Fruit fly (Drosophila melanogaster) whole organism, embryonic: Measurements from ENCODE around the gene CG9855.
A peak's percentile ranks its signal among the peaks of the same experiment; 100 is the strongest.

Experiments
- Adf1 ChIP-seq: fragments of 200-800 bp; sonication (Bioruptor generic); IDR thresholded peaks from 2 replicates; pipeline ENCODE4 v1.3.6; 2022; ENCODE audit warnings: missing biosample characterization, missing genetic modification characterization
- Awh ChIP-seq: fragments of 200-800 bp; sonication (Bioruptor generic); IDR thresholded peaks from 2 replicates; pipeline ENCODE4, ENCODE4 v1.3.6; 2022; ENCODE audit warnings: missing biosample characterization, missing genetic modification characterization
- Bgb ChIP-seq: fragments of 200-800 bp; sonication (Bioruptor generic); IDR thresholded peaks from 2 replicates; pipeline ENCODE4 v1.3.6; 2022; ENCODE audit warnings: missing biosample characterization, missing genetic modification characterization; ENCODE audit not compliant: partially characterized antibody
- CG10366 ChIP-seq: fragments of 200-800 bp; sonication (Bioruptor generic); IDR thresholded peaks from 2 replicates; pipeline ENCODE4 v1.3.6; 2022; ENCODE audit warnings: missing biosample characterization, missing genetic modification characterization
- CG10959 ChIP-seq: fragments of 200-800 bp; sonication (Bioruptor generic); IDR thresholded peaks from 2 replicates; pipeline ENCODE4 v1.3.6; 2022; ENCODE audit warnings: missing biosample characterization, missing genetic modification characterization
- CG12744 ChIP-seq: fragments of 200-800 bp; sonication (Bioruptor generic); optimal IDR thresholded peaks from 2 replicates; lab custom pipeline; 2016; ENCODE audit warnings: missing biosample characterization, missing genetic modification characterization
- CG12942 ChIP-seq: fragments of 200-800 bp; sonication (Bioruptor generic); optimal IDR thresholded peaks from 3 replicates; lab custom pipeline; 2016; ENCODE audit warnings: missing biosample characterization, missing genetic modification characterization
- CG13296 ChIP-seq: fragments of 200-800 bp; sonication (Bioruptor generic); optimal IDR thresholded peaks from 3 replicates; lab custom pipeline; 2018; ENCODE audit warnings: missing biosample characterization, mild to moderate bottlenecking, missing genetic modification characterization
- CG13424 ChIP-seq: fragments of 200-800 bp; sonication (Bioruptor generic); optimal IDR thresholded peaks from 2 replicates; lab custom pipeline; 2019; ENCODE audit warnings: missing biosample characterization, mild to moderate bottlenecking, missing genetic modification characterization, moderate library complexity
- CG14050 ChIP-seq: fragments of 200-800 bp; sonication (Bioruptor generic); IDR thresholded peaks from 3 replicates; pipeline ENCODE4 v1.3.6; 2022; ENCODE audit warnings: missing biosample characterization, missing genetic modification characterization
- CG14710 ChIP-seq: fragments of 200-800 bp; sonication (Bioruptor generic); optimal IDR thresholded peaks from 3 replicates; lab custom pipeline; 2019; ENCODE audit warnings: missing biosample characterization, mild to moderate bottlenecking, missing genetic modification characterization, moderate library complexity
- CG14965 ChIP-seq: fragments of 200-800 bp; sonication (Bioruptor generic); optimal IDR thresholded peaks from 2 replicates; lab custom pipeline; 2016; ENCODE audit warnings: missing biosample characterization, missing genetic modification characterization, borderline replicate concordance
- CG15514 ChIP-seq: fragments of 200-800 bp; sonication (Bioruptor generic); optimal IDR thresholded peaks from 3 replicates; lab custom pipeline; 2017; ENCODE audit warnings: missing biosample characterization, missing genetic modification characterization, mild to moderate bottlenecking, moderate library complexity, missing genetic modification reagents
- CG17359 ChIP-seq: fragments of 200-800 bp; sonication (Bioruptor generic); optimal IDR thresholded peaks from 3 replicates; lab custom pipeline; 2018; ENCODE audit warnings: missing biosample characterization, mild to moderate bottlenecking, missing genetic modification characterization, moderate library complexity
- CG17361 ChIP-seq: fragments of 200-800 bp; sonication (Bioruptor generic); IDR thresholded peaks from 3 replicates; pipeline ENCODE4 v1.3.6; 2022; ENCODE audit warnings: missing biosample characterization, missing genetic modification characterization
- CG3847 ChIP-seq: fragments of 200-800 bp; sonication (Bioruptor generic); IDR thresholded peaks from 2 replicates; pipeline ENCODE4 v1.3.6; 2022; ENCODE audit warnings: missing biosample characterization, missing genetic modification characterization
- CG42726 ChIP-seq: fragments of 200-800 bp; sonication (Bioruptor generic); IDR thresholded peaks from 2 replicates; pipeline ENCODE4 v1.3.6; 2022; ENCODE audit warnings: missing biosample characterization, missing genetic modification characterization; ENCODE audit not compliant: partially characterized antibody
- CG4282 ChIP-seq: fragments of 200-800 bp; sonication (Bioruptor generic); optimal IDR thresholded peaks from 2 replicates; lab custom pipeline; 2016; ENCODE audit warnings: missing biosample characterization, missing genetic modification characterization
- CG43689 ChIP-seq: fragments of 200-800 bp; sonication (Bioruptor generic); IDR thresholded peaks from 2 replicates; pipeline ENCODE4 v1.3.6; 2022; ENCODE audit warnings: missing biosample characterization, missing genetic modification characterization
- CG6683 ChIP-seq: fragments of 200-800 bp; sonication (Bioruptor generic); optimal IDR thresholded peaks from 2 replicates; lab custom pipeline; 2017; ENCODE audit warnings: missing biosample characterization, mild to moderate bottlenecking, missing genetic modification characterization, missing genetic modification reagents
- CG6791 ChIP-seq: fragments of 200-800 bp; sonication (Bioruptor generic); IDR thresholded peaks from 3 replicates; pipeline ENCODE4 v1.3.6; 2022; ENCODE audit warnings: missing biosample characterization, missing genetic modification characterization; ENCODE audit not compliant: partially characterized antibody
- CG8089 ChIP-seq: fragments of 200-800 bp; sonication (Bioruptor generic); optimal IDR thresholded peaks from 3 replicates; lab custom pipeline; 2016; ENCODE audit warnings: missing biosample characterization, missing genetic modification characterization
- CG8478 ChIP-seq: fragments of >200 bp; optimal IDR thresholded peaks from 2 replicates; lab custom pipeline; 2018
- CG8924 ChIP-seq: fragments of 200-800 bp; optimal IDR thresholded peaks from 3 replicates; lab custom pipeline; 2019; ENCODE audit warnings: missing biosample characterization, mild to moderate bottlenecking, missing genetic modification characterization, moderate library complexity
- CG9797 ChIP-seq: fragments of 200-800 bp; sonication (Bioruptor generic); optimal IDR thresholded peaks from 3 replicates; lab custom pipeline; 2018; ENCODE audit warnings: missing biosample characterization, mild to moderate bottlenecking, missing genetic modification characterization
- D ChIP-seq, 2 experiments: fragments of 200-800 bp in 1 of 2; fragments of >200 bp in 1 of 2; sonication (Bioruptor generic) in 1 of 2; optimal IDR thresholded peaks; 2 replicates in 1 of 2; 3 replicates in 1 of 2; lab custom pipeline; 2017; ENCODE audit warnings: mild to moderate bottlenecking in 1 of 2, missing biosample characterization in 1 of 2, missing genetic modification characterization in 1 of 2, missing genetic modification reagents in 1 of 2
- D19A ChIP-seq: fragments of 200-800 bp; optimal IDR thresholded peaks from 3 replicates; lab custom pipeline; 2019; ENCODE audit warnings: missing biosample characterization, mild to moderate bottlenecking, missing genetic modification characterization, moderate library complexity
- Drgx ChIP-seq: fragments of 200-800 bp; sonication (Bioruptor generic); IDR thresholded peaks from 2 replicates; pipeline ENCODE4 v1.3.6; 2022; ENCODE audit warnings: missing biosample characterization, missing genetic modification characterization
- E2f2 ChIP-seq: fragments of 200-800 bp; sonication (Bioruptor generic); IDR thresholded peaks from 2 replicates; pipeline ENCODE4 v1.3.6; 2022; ENCODE audit warnings: missing biosample characterization, missing genetic modification characterization
- ERR ChIP-seq: fragments of 200-800 bp; sonication (Bioruptor generic); optimal IDR thresholded peaks from 2 replicates; lab custom pipeline; 2016; ENCODE audit warnings: missing biosample characterization, missing genetic modification characterization
- Eip74EF ChIP-seq, 2 experiments: fragments of 200-800 bp in 1 of 2; fragments of >200 bp in 1 of 2; sonication (Bioruptor generic) in 1 of 2; optimal IDR thresholded peaks; 2 replicates each; lab custom pipeline; 2017 to 2019; ENCODE audit warnings: missing biosample characterization in 2 of 2, missing genetic modification characterization in 2 of 2, mild to moderate bottlenecking in 1 of 2, moderate library complexity in 1 of 2
- Hand ChIP-seq: fragments of 200-800 bp; sonication (Bioruptor generic); optimal IDR thresholded peaks from 2 replicates; lab custom pipeline; 2017; ENCODE audit warnings: mild to moderate bottlenecking, missing biosample characterization, missing genetic modification reagents, missing genetic modification characterization
- Lhr ChIP-seq: fragments of 200-800 bp; sonication (Bioruptor generic); optimal IDR thresholded peaks from 3 replicates; lab custom pipeline; 2017; ENCODE audit warnings: mild to moderate bottlenecking, missing biosample characterization, missing genetic modification reagents, missing genetic modification characterization
- Lim3 ChIP-seq: fragments of 200-800 bp; sonication (Bioruptor generic); IDR thresholded peaks from 2 replicates; pipeline ENCODE4 v1.3.6; 2022; ENCODE audit warnings: missing biosample characterization, missing genetic modification characterization
- Mes4 ChIP-seq: fragments of 200-800 bp; sonication (Bioruptor generic); optimal IDR thresholded peaks from 2 replicates; lab custom pipeline; 2016; ENCODE audit warnings: missing biosample characterization, missing genetic modification characterization
- Nf-YC ChIP-seq: fragments of 200-800 bp; optimal IDR thresholded peaks from 3 replicates; lab custom pipeline; 2019; ENCODE audit warnings: missing biosample characterization, mild to moderate bottlenecking, missing genetic modification characterization, moderate library complexity
- Tbp ChIP-seq: fragments of >200 bp; optimal IDR thresholded peaks from 2 replicates; lab custom pipeline; 2018; ENCODE audit warnings: missing biosample characterization, missing genetic modification characterization
- ap ChIP-seq: fragments of 200-800 bp; sonication (Bioruptor generic); IDR thresholded peaks from 2 replicates; pipeline ENCODE4 v1.3.6; 2022; ENCODE audit warnings: missing biosample characterization, missing genetic modification characterization
- ara ChIP-seq: fragments of 200-800 bp; sonication (Bioruptor generic); IDR thresholded peaks from 2 replicates; pipeline ENCODE4 v1.3.6; 2022; ENCODE audit warnings: missing biosample characterization, missing genetic modification characterization
- bsh ChIP-seq, 2 experiments: fragments of 200-800 bp; sonication (Bioruptor generic); optimal IDR thresholded peaks; 2 replicates each; lab custom pipeline; 2017 to 2018; ENCODE audit warnings: mild to moderate bottlenecking in 2 of 2, missing biosample characterization in 2 of 2, missing genetic modification characterization in 2 of 2, moderate library complexity in 1 of 2
- dan ChIP-seq: fragments of 200-800 bp; sonication (Bioruptor generic); IDR thresholded peaks from 2 replicates; pipeline ENCODE4 v1.3.6; 2022; ENCODE audit warnings: missing biosample characterization, missing genetic modification characterization
- gem ChIP-seq: fragments of 200-800 bp; sonication (Bioruptor generic); optimal IDR thresholded peaks from 2 replicates; lab custom pipeline; 2019; ENCODE audit warnings: missing biosample characterization, mild to moderate bottlenecking, missing genetic modification characterization, moderate library complexity
- ind ChIP-seq: fragments of 200-800 bp; sonication (Bioruptor generic); optimal IDR thresholded peaks from 3 replicates; lab custom pipeline; 2016; ENCODE audit warnings: missing biosample characterization, missing genetic modification characterization
- kay ChIP-seq: fragments of 200-800 bp; sonication (Bioruptor generic); optimal IDR thresholded peaks from 2 replicates; lab custom pipeline; 2016; ENCODE audit warnings: missing biosample characterization, missing genetic modification characterization
- lbe ChIP-seq: fragments of 200-800 bp; sonication (Bioruptor generic); optimal IDR thresholded peaks from 2 replicates; lab custom pipeline; 2016; ENCODE audit warnings: missing biosample characterization, mild to moderate bottlenecking, missing genetic modification characterization
- lilli ChIP-seq: fragments of 200-800 bp; sonication (Bioruptor generic); optimal IDR thresholded peaks from 3 replicates; lab custom pipeline; 2016; ENCODE audit warnings: missing biosample characterization, missing genetic modification characterization
- psq ChIP-seq: fragments of 200-800 bp; sonication (Bioruptor generic); optimal IDR thresholded peaks from 2 replicates; lab custom pipeline; 2017; ENCODE audit warnings: missing biosample characterization, missing genetic modification characterization
- sens-2 ChIP-seq: fragments of 200-800 bp; sonication (Bioruptor generic); IDR thresholded peaks from 2 replicates; pipeline ENCODE4 v1.3.6; 2022; ENCODE audit warnings: missing biosample characterization, missing genetic modification characterization
- sima ChIP-seq: fragments of 200-800 bp; sonication (Bioruptor generic); optimal IDR thresholded peaks from 2 replicates; lab custom pipeline; 2016; ENCODE audit warnings: missing biosample characterization, missing genetic modification characterization

The CG9855 gene

dm6 chr3R:4428585-4429464, 31.1 kb upstream of the CG9855 start, which contains the start of gene srl (continued):
- TF ChIP-seq CG6791 (GFP tag; lab: Robert Waterston, UW) (peak; percentile 53; the same call in 2 of the 3 replicates), CG42726 (GFP tag; lab: Robert Waterston, UW) (0 out of 2 replicates have a peak, but pooled peaks have one; percentile 10), CG17361 (no peak), Hand (no peak), CG14965 (GFP tag; lab: Kevin White, UChicago) (no peak), CG17359 (tag; lab: Kevin White, UChicago) (no peak), lbe (GFP tag; lab: Kevin White, UChicago) (no peak), CG9797 (GFP tag; lab: Kevin White, UChicago) (peak; percentile 96), CG8089 (GFP tag; lab: Kevin White, UChicago) (no peak), dan (no peak), ap (GFP tag; lab: Robert Waterston, UW) (no peak), ara (GFP tag; lab: Robert Waterston, UW) (no peak), CG6683 (no peak), CG8924 (tag; lab: Kevin White, UChicago) (no peak), D19A (peak; percentile 21), CG14050 (GFP tag; lab: Robert Waterston, UW) (no peak), CG15514 (GFP tag; lab: Kevin White, UChicago) (peak; percentile 69), Tbp (peak; percentile 87), Mes4 (GFP tag; lab: Kevin White, UChicago) (no peak), Awh (GFP tag; lab: Robert Waterston, UW) (no peak), CG12942 (GFP tag; lab: Kevin White, UChicago) (no peak), Drgx (GFP tag; lab: Robert Waterston, UW) (no peak), CG13424 (tag; lab: Kevin White, UChicago) (no peak), ind (GFP tag; lab: Kevin White, UChicago) (no peak), bsh (GFP tag; optimal IDR thresholded peaks at IDR 0.05; lab: Kevin White, UChicago) (no peak), CG13296 (GFP tag; lab: Kevin White, UChicago) (no peak), CG3847 (GFP tag; lab: Robert Waterston, UW) (peak; percentile 48), sima (GFP tag; lab: Kevin White, UChicago) (no peak), E2f2 (peak; percentile 83), CG10959 (GFP tag; lab: Robert Waterston, UW) (no peak), kay (GFP tag; lab: Kevin White, UChicago) (no peak), gem (tag; lab: Kevin White, UChicago) (no peak), Bgb (0 out of 2 replicates have a peak, but pooled peaks have one; percentile 25), ERR (GFP tag; lab: Kevin White, UChicago) (no peak), Eip74EF (GFP tag; optimal IDR thresholded peaks at IDR 0.05; lab: Kevin White, UChicago) (no peak), CG12744 (GFP tag; lab: Kevin White, UChicago) (no peak), sens-2 (GFP tag; lab: Robert Waterston, UW) (no peak), Lhr (GFP tag; lab: Kevin White, UChicago) (peak; percentile 56), CG43689 (no peak), D (optimal IDR thresholded peaks at IDR 0.05; lab: Kevin White, UChicago) (peak; percentile 29), D (GFP tag; optimal IDR thresholded peaks at IDR 0.05; lab: Kevin White, UChicago) (no peak), psq (GFP tag; lab: Kevin White, UChicago) (no peak), lilli (peak; percentile 3), CG10366 (no peak), Adf1 (peak; percentile 72), CG8478 (lab: Kevin White, UChicago) (peak; percentile 36), CG14710 (tag; lab: Kevin White, UChicago) (peak; percentile 39), CG4282 (GFP tag; lab: Kevin White, UChicago) (no peak), Nf-YC (no peak), Lim3 (GFP tag; lab: Robert Waterston, UW) (no peak)
